Worm (Caenorhabditis elegans): ENCODE measurements around the gene T05B9.1.

ce11 chrII:11259766-11260165, 1.2 kb downstream of the T05B9.1 start:
- TF ChIP-seq nhr-28 (tag; optimal IDR thresholded peaks at IDR 0.05), result no peak
- TF ChIP-seq unc-130 (tag; optimal IDR thresholded peaks at IDR 0.05), result no peak
- TF ChIP-seq nhr-11 (tag; optimal IDR thresholded peaks at IDR 0.05), result no peak
- TF ChIP-seq nhr-19 (GFP tag; conservative IDR thresholded peaks at IDR 0.05), result no peak
- no peak for TF ChIP-seq ama-1 (optimal IDR thresholded peaks at IDR 0.05)
- TF ChIP-seq ces-1 (GFP tag; optimal IDR thresholded peaks at IDR 0.05), result no peak
- TF ChIP-seq egl-27 (tag; optimal IDR thresholded peaks at IDR 0.05), result no peak
- no peak for TF ChIP-seq ztf-11 (tag; optimal IDR thresholded peaks at IDR 0.05)
- TF ChIP-seq nhr-237 (tag; optimal IDR thresholded peaks at IDR 0.05), result no peak
- TF ChIP-seq snpc-4 (tag; optimal IDR thresholded peaks at IDR 0.05), result no peak
- no peak for TF ChIP-seq zag-1 (tag; optimal IDR thresholded peaks at IDR 0.05)

Measured in whole organism, L1 larva.